Fruit fly (Drosophila melanogaster) whole organism, adult: ENCODE data around the gene CG1840.

Source experiments
- cic ChIP-seq: fragments of 200-800 bp; sonication (Bioruptor generic); optimal IDR thresholded peaks from 2 replicates; lab custom pipeline; 2017; ENCODE audit warnings: missing biosample characterization, mild to moderate bottlenecking, missing genetic modification characterization, moderate library complexity
- cnc ChIP-seq, 2 experiments: fragments of >200 bp; optimal IDR thresholded peaks; 2 replicates each; lab custom pipeline; 2017
- kay ChIP-seq: fragments of 200-800 bp; sonication (Bioruptor generic); peaks from one replicate; lab custom pipeline; 2016; ENCODE audit warnings: missing biosample characterization, missing genetic modification characterization, borderline replicate concordance

DNA sequence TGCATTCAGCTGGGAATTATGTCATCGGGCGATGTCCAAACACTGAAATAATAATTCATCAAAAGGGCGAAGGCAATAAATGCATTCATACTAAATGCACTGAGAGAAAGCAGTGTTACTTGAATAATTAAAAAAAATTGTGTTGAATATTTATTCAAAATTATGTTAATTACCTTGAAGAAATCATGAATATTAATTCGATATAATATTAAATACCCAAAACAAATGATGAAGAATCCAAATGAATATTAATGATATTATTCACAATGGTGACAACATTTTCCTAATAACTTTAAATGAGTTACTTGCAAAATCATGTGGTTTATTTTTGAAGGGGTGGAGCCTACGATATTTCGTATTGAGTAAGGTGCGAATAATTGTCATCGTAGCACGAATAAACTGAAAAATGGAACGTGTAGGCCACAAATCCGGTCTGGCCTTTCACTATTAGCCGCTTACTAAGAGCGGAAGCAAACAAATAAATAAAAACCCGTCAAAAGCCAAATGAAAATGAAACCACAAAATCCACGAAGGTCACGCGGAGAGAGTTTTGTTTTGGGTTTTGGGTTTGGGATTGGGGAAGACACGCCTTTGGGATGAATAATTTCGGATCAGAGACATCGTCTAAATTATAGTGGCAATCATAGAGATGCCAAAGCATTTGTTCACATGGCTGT is 46.3 kb upstream of the CG1840 start:
- no peak for TF ChIP-seq cic
- TF ChIP-seq kay (GFP tag; lab: Kevin White, UChicago) = no peak
- no peak for TF ChIP-seq cnc (optimal IDR thresholded peaks at IDR 0.05; lab: Kevin White, UChicago)
